Worm (Caenorhabditis elegans) whole organism, midembryonic: ENCODE results near the gene C49A9.4.
"Not testable (repeated sequence)": the region's sequence is repeated elsewhere in the genome, so short reads cannot be mapped to it uniquely, and the experiment has no call there.

ENCODE experiments used
- T22C8.4 ChIP-seq: fragments of 200-800 bp; sonication (Bioruptor generic); IDR thresholded peaks from 2 replicates; pipeline ENCODE4 v1.3.6; 2022; ENCODE audit warnings: missing genetic modification characterization, missing compliant biosample characterization
- cog-1 ChIP-seq: sonication (generic microtip); optimal IDR thresholded peaks from 2 replicates; lab custom pipeline; 2016; ENCODE audit warnings: missing genetic modification characterization, missing compliant biosample characterization
- flt-1 ChIP-seq: fragments of 200-800 bp; sonication (Bioruptor generic); IDR thresholded peaks from 2 replicates; pipeline ENCODE4 v1.3.6; 2022; ENCODE audit warnings: missing genetic modification characterization, missing compliant biosample characterization
- klf-2 ChIP-seq: fragments of 200-800 bp; sonication (Bioruptor generic); conservative IDR thresholded peaks from 2 replicates; pipeline ENCODE4 v1.3.6; 2022; ENCODE audit warnings: missing genetic modification reagents, missing genetic modification characterization, missing compliant biosample characterization
- med-1 ChIP-seq: sonication (generic microtip); optimal IDR thresholded peaks from 2 replicates; lab custom pipeline; 2017; ENCODE audit warnings: missing genetic modification characterization, mild to moderate bottlenecking, missing compliant biosample characterization, antibody characterized with exemption, missing genetic modification reagents; ENCODE audit not compliant: insufficient read depth
- ref-1 ChIP-seq: fragments of 200-800 bp; sonication (Bioruptor generic); conservative IDR thresholded peaks from 2 replicates; pipeline ENCODE4 v1.3.6; 2022; ENCODE audit warnings: missing genetic modification reagents, missing genetic modification characterization, missing compliant biosample characterization
- tab-1 ChIP-seq: fragments of 200-800 bp; sonication (Bioruptor generic); IDR thresholded peaks from 2 replicates; pipeline ENCODE4 v1.3.6; 2022; ENCODE audit warnings: missing genetic modification characterization, missing compliant biosample characterization
- ztf-23 ChIP-seq: fragments of 200-800 bp; sonication (Bioruptor generic); IDR thresholded peaks from 2 replicates; pipeline ENCODE4 v1.3.6; 2022; ENCODE audit warnings: missing genetic modification reagents, missing genetic modification characterization, missing compliant biosample characterization
- ztf-29 ChIP-seq: fragments of 200-800 bp; sonication (Bioruptor generic); IDR thresholded peaks from 2 replicates; pipeline ENCODE4 v1.3.6; 2022; ENCODE audit warnings: missing genetic modification reagents, missing genetic modification characterization, missing compliant biosample characterization

The C49A9.4 gene

DNA sequence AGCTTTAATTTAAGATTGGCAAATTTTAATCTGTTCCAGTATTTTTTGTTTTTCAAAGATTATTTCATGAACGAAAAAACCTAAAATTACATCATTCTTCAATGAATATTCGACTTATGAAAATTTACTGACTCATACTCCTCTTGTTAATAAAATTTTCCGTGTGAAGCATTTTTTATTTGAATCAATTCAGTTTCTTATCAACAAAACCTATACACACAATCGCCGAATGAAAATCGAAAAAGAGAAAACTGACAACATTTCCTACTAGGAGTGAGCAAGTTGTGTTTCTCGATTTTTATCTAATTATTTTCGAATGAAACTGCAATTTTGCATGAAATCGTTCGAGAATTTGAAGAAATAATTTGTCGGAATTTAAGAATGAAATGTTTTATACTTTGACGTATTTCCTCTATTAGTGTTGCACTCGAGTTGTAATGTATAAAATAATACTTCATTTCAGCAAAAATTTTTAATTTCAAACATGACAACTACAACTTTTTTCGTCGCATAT lies 11.1 kb downstream of the C49A9.4 start, which contains the start of gene F58F9.4:
F58F9.4 (plus strand) TSS at position 464 of the 514 bp plus-strand sequence.
- TF ChIP-seq med-1 (GFP tag; lab: Kevin White, UChicago) (no peak), klf-2 (no peak), tab-1 (GFP tag; lab: Robert Waterston, UW) (no peak), cog-1 (tag; lab: Kevin White, UChicago) (no peak), ztf-23 (no peak), flt-1 (GFP tag; lab: Robert Waterston, UW) (no peak), T22C8.4 (GFP tag; lab: Robert Waterston, UW) (no peak), ref-1 (no peak), ztf-29 (GFP tag; lab: Robert Waterston, UW) (no peak)

DNA sequence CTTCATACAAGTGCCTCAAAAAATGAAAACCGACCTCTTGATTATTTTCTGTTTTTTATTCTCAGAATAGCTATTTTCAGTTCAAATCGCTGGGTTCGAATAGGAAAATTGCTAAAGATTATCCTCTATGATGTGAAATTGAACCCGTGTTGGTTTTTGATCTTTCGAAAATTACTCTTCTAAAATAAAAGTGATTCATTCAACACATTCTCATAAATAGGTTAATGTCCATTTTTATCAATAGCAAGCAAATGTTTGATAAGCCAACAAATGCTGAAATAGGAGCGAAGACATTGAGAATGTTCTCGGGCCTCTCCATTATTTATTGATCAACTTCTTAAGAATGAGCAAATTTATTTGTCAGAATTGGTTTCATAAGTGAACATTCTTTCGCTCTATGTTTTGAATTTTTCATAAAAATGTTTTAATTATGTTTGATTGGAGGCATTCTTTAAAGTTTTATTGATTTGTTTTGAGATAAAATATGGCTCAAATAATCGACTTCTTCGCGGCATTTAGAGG lies 13.3 kb downstream of the C49A9.4 start, which contains the start of gene F58F9.3:
F58F9.3 (plus strand) TSS at position 472 of the 522 bp plus-strand sequence.
- TF ChIP-seq ztf-29 (GFP tag; lab: Robert Waterston, UW): no peak

DNA sequence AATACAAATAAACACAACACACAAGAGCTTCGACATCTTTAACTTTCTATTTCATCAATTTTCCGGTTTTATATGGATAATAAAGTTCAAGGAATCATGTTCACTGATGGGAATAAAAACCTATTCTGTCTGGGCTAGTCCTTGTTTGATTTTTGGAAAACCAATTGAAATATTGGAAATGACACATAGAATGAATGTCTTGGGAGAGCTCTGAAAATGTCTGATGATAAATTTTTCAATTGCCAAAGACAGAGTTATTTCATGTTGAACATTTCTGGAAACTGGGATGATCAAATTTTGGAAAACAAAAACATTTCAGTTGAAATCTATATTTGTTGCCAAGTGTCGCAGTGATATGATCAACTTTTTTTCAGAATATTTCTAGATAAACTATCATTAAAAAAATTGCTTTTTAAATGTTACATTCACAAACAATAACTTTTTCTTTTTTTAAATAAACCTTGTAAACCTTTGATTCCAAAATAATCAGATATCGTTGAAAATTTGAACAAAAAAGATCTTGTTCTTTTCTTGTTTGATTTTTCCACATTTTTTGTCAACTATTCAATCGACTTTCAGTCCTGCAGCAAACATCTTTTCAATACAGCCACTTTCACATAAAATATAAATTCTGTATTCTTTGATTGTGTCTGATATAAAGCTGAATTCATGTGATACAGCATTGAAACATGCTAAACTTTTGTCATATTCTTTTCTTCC lies 18.2 kb downstream of the C49A9.4 start, which contains the start of the genes F58F9.6 and F58F9.8:
F58F9.6 (minus strand) TSS at position 101 of the 720 bp plus-strand sequence.
F58F9.8 (plus strand) TSS at position 670 of the 720 bp plus-strand sequence.
- TF ChIP-seq tab-1 (GFP tag; lab: Robert Waterston, UW): no peak
- no peak for TF ChIP-seq cog-1 (tag; lab: Kevin White, UChicago)
- no peak for TF ChIP-seq T22C8.4 (GFP tag; lab: Robert Waterston, UW)
- TF ChIP-seq med-1 (GFP tag; lab: Kevin White, UChicago): no peak
- no peak for TF ChIP-seq ztf-29 (GFP tag; lab: Robert Waterston, UW)
- no peak for TF ChIP-seq ref-1
- TF ChIP-seq ztf-23: no peak
- no peak for TF ChIP-seq klf-2
- no peak for TF ChIP-seq flt-1 (GFP tag; lab: Robert Waterston, UW)

DNA sequence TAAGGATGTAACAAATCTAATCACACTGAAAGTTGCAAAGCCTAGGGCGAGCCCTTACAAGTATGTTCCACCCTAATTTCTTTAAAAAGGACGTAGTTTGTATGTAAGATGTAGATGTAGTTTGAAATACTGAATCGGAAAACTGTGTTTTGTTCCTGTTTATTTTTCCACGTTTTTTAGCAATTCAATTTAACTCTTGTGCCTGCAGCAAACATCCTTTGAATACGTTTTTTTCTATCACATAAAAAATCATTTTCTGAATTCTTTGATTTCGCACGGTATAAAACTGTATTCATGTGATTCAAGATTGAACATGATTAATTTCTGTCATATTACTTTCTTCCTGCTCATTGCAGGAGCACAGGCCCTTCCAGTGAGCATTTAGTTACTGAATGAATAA lies 20.5 kb downstream of the C49A9.4 start, which contains the start of gene F58F9.9:
F58F9.9 (plus strand) TSS at position 301 of the 400 bp plus-strand sequence.
- TF ChIP-seq med-1 (GFP tag; lab: Kevin White, UChicago) (no peak), flt-1 (GFP tag; lab: Robert Waterston, UW) (no peak), ztf-23 (no peak), klf-2 (no peak), ref-1 (no peak), T22C8.4 (GFP tag; lab: Robert Waterston, UW) (no peak), ztf-29 (GFP tag; lab: Robert Waterston, UW) (no peak)

DNA sequence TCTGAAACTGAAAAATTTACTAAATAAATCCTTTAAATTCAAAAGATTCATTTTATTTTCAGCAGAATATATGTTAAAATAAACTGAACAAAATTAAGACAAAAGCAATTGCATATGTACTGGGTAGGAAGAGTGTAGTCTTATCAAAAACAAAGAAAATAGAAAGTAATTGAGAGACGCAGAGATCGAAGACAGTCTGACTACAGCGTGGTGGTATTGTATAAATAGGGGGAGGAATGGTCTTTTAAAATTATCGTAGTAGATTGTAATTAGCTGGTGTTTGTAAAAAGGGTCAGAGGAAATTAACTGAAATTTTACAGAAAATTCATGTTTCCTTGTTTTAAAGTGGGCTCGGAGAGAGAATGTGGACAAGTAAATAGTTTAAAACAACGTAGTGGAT lies 29.0 kb downstream of the C49A9.4 start, which contains the start of gene acox-3:
acox-3 (minus strand) TSS at position 7 of the 400 bp plus-strand sequence.
- TF ChIP-seq ref-1 (no peak), med-1 (GFP tag; lab: Kevin White, UChicago) (no peak), tab-1 (GFP tag; lab: Robert Waterston, UW) (no peak), ztf-23 (no peak), ztf-29 (GFP tag; lab: Robert Waterston, UW) (no peak), klf-2 (no peak), cog-1 (tag; lab: Kevin White, UChicago) (no peak), flt-1 (GFP tag; lab: Robert Waterston, UW) (no peak), T22C8.4 (GFP tag; lab: Robert Waterston, UW) (no peak)

DNA sequence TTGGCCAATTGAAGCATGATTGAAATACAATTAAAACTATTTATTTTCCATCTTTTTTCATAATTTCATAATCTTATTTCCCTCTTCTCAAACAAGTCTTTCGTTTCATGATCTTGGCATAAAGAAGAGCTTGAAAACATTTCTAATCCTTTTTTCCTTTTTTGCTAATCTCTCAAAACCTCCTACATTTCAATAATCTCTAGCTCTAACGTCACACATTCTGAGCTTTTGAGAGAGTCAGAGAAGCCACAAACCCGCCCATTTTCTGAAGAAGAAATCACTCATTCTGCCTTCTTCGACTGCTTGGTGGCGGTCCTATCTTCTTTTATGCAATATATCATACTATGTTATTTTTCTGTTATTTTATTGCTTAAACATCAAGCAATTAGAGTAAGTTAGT lies 30.1 kb downstream of the C49A9.4 start, which contains the start of gene F58F9.1:
F58F9.1 (plus strand) TSS at position 251 of the 400 bp plus-strand sequence.
- TF ChIP-seq cog-1 (tag; lab: Kevin White, UChicago) (no peak), ztf-23 (no peak)

DNA sequence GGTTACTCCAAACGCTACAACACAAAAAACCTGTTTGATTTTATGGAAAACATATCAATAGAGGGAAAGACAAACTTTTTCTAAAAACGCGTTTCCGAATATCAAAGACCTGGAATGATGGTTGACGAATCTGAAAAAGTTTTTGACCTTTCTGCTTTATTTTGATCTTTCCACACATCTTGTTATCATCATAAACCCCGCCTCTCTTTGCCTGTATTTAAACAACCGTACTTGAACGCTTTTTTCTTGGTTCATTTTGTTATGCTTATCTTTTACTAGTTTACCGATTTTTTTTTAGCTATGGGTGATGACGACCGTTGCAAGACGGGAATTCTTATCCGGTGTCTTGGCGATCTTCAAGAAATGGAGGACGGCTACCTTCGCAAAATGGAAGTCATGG lies 33.5 kb downstream of the C49A9.4 start, which contains the start of gene T13A10.2:
T13A10.2 (plus strand) TSS at position 301 of the 400 bp plus-strand sequence.
- TF ChIP-seq T22C8.4 (GFP tag; lab: Robert Waterston, UW); tab-1 (GFP tag; lab: Robert Waterston, UW); klf-2: not testable (repeated sequence)

DNA sequence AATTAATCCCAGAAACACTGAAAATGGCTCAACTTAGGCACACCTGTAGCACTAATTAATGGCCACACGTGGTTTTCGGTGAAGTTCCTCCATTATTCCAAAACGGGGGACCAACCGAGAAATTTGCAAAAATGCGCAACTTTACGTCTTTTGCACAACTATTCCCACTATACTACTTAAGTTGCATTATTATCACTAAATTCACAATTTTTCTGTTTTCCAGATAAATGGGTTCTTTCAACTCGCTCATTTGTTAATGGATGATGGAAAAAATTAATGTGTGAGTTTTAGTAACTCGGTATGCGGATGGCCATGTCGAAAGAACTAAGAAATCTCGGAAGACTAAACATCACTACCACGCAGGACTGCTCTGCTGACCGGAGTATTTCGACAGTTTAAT lies 35.1 kb downstream of the C49A9.4 start, which contains the start of gene T13A10.64:
T13A10.64 (plus strand) TSS at position 301 of the 400 bp plus-strand sequence.
- no peak for TF ChIP-seq med-1 (GFP tag; lab: Kevin White, UChicago)
- no peak for TF ChIP-seq cog-1 (tag; lab: Kevin White, UChicago)
- no peak for TF ChIP-seq tab-1 (GFP tag; lab: Robert Waterston, UW)
- no peak for TF ChIP-seq ztf-23
- TF ChIP-seq ztf-29 (GFP tag; lab: Robert Waterston, UW): no peak
- no peak for TF ChIP-seq T22C8.4 (GFP tag; lab: Robert Waterston, UW)
- no peak for TF ChIP-seq klf-2
- TF ChIP-seq ref-1: no peak
- TF ChIP-seq flt-1 (GFP tag; lab: Robert Waterston, UW): no peak

DNA sequence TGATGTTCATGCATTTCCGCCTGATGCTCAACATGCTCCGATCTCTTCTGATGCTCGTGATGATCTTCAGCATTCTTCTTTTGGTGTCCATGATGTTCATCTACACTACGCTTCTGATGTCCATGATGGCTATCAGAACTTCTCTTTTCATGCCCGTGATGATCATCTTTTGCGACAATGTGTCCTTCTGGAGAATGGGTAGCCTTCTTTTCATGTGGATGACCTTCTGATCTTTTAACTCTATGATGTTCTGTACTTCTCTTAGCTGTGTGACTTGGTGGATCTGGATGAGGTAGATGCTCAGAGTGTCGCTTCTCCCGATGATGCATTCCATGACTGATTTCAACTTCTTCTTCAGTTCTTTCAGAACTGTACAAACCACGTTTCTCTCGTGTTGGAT lies 39.5 kb downstream of the C49A9.4 start:
- TF ChIP-seq klf-2 (no peak), T22C8.4 (GFP tag; lab: Robert Waterston, UW) (no peak), ref-1 (no peak), med-1 (GFP tag; lab: Kevin White, UChicago) (no peak), ztf-23 (no peak), cog-1 (tag; lab: Kevin White, UChicago) (no peak)

DNA sequence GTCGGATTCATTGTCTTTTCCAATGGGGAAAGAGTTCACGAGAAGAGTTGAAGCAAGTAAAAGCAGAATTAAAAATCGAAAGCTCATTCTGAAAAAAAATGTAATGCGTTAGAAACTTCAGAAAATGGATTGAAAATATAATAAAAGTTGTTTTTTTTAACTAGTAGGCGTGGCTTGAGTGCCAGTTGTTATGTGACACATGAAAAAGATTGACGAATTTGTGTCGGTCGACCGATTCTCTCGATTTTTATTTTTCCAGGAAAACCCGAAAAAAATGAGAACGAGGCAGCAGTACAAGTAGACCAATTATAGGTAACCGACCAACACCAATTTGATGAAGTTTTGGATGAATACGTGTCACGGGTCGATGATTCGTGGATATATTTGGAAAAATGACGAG lies 40.2 kb downstream of the C49A9.4 start, which contains the start of gene nlp-16:
nlp-16 (minus strand) TSS at position 101 of the 400 bp plus-strand sequence.
- TF ChIP-seq ztf-23 (no peak), flt-1 (GFP tag; lab: Robert Waterston, UW) (no peak), med-1 (GFP tag; lab: Kevin White, UChicago) (no peak), tab-1 (GFP tag; lab: Robert Waterston, UW) (no peak), cog-1 (tag; lab: Kevin White, UChicago) (no peak), ref-1 (no peak), klf-2 (no peak), T22C8.4 (GFP tag; lab: Robert Waterston, UW) (no peak), ztf-29 (GFP tag; lab: Robert Waterston, UW) (no peak)
